Worm (Caenorhabditis elegans): ENCODE measurements around the gene col-131.
A peak's percentile ranks its signal among the peaks of the same experiment; 100 is the strongest.

col-131 gene

DNA sequence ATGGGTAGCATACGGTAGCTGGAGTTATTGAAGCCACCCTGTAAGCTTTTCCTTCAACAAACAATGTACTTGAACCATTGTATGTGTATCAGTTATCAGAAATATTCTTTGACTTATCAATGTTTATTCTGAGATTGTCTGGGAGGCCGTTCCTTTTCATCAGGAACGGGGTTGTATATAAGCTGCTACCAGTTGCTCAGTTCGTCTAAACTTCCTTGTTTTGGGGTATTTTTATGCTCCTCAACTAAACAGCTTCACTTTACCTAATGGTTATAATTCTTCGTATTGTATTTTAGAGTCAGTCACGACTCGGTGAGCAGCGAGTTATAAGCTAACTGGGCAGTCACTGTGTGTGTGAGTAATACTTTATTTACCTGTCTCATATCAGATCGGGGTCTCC, 18.6 kb upstream of the col-131 start:
- TF ChIP-seq unc-62 (GFP tag; optimal IDR thresholded peaks at IDR 0.05 in 1 of 2) (peak in 1 of 2 experiments; percentile 91), unc-62 (tag; optimal IDR thresholded peaks at IDR 0.05) (no peak), zag-1 (tag; optimal IDR thresholded peaks at IDR 0.05) (no peak)

DNA sequence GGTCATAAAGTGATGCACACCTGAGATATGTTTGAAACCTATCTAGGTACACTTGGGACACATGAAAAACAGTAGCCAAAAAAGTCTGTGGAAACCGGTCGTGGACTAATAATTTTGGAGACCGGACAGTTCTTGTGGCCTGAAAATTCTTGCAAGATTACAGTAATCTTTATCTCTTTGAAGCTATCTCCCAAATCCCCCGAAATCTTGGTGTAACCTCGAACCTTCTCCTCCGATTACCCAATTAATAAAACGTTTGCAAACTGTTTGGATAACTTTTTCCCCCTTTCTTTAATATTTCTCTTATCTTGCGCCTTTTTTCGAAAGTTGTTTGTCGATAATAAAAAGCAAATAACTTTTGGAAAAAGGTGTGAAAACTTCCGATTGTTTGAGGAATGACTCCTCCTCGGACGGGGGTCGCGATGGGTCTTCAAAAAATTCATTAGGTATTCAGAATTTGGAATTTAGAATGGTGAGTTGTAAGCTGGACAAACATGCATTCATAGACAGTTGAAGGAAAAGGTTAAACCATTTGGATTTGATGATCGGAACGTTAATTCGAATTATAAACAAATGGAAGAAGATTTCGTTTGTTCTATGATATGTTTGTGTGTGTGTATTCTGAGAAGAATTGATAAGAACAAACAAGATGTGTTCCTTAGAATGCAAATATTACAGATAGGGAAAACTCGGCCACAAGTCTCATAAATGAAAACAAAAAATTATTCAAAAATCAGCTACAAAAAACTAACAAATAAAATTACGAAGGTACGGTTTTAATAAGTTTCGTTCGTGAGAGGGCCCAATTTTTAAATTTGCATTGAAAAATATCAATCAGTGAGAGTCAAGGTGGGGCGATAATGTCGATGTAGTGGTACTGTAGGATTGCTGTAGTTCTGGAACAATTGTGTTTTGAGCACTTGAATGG, 16.0 kb upstream of the col-131 start:
- TF ChIP-seq dmd-6 (GFP tag; IDR thresholded peaks at IDR 0.05): 0 out of 2 replicates have a peak, but pooled peaks have one; percentile 18
- TF ChIP-seq pqm-1 (tag; optimal IDR thresholded peaks at IDR 0.05): no peak
- TF ChIP-seq ceh-20 (GFP tag; IDR thresholded peaks at IDR 0.05): peak; percentile 41; the same call in 1 of the 2 replicates
- no peak for TF ChIP-seq mxl-2 (GFP tag; conservative IDR thresholded peaks at IDR 0.05)
- TF ChIP-seq zfp-3 (GFP tag; conservative IDR thresholded peaks at IDR 0.05): peak; percentile 51; the same call in 1 of the 2 replicates
- no peak for TF ChIP-seq egl-27 (tag; optimal IDR thresholded peaks at IDR 0.05)
- 0 out of 2 replicates have a peak, but pooled peaks have one; percentile 17 for TF ChIP-seq dmd-9 (GFP tag; IDR thresholded peaks at IDR 0.05)
- no peak for TF ChIP-seq vab-7 (GFP tag; IDR thresholded peaks at IDR 0.05)
- TF ChIP-seq aha-1 (tag): peak; percentile 85
- TF ChIP-seq dve-1 (tag; optimal IDR thresholded peaks at IDR 0.05; ENCODE audit: insufficient read depth): peak; percentile 39
- TF ChIP-seq nhr-48 (tag; optimal IDR thresholded peaks at IDR 0.05): peak; percentile 1
- TF ChIP-seq nhr-25 (tag; optimal IDR thresholded peaks at IDR 0.05; ENCODE audit: borderline replicate concordance, insufficient read depth): peak; percentile 81
- TF ChIP-seq unc-62 (GFP tag; optimal IDR thresholded peaks at IDR 0.05 in 1 of 2): peak in 1 of 2 experiments; percentile 86
- TF ChIP-seq unc-62 (tag; optimal IDR thresholded peaks at IDR 0.05): no peak
- no peak for TF ChIP-seq hlh-11 (tag; optimal IDR thresholded peaks at IDR 0.05)
- no peak for TF ChIP-seq ceh-32 (tag; optimal IDR thresholded peaks at IDR 0.05; ENCODE audit: poor library complexity)
- no peak for TF ChIP-seq cey-2 (tag; optimal IDR thresholded peaks at IDR 0.05; ENCODE audit: borderline replicate concordance, insufficient read depth)
- 0 out of 2 replicates have a peak, but pooled peaks have one; percentile 38 for TF ChIP-seq lim-7 (GFP tag; IDR thresholded peaks at IDR 0.05)

DNA sequence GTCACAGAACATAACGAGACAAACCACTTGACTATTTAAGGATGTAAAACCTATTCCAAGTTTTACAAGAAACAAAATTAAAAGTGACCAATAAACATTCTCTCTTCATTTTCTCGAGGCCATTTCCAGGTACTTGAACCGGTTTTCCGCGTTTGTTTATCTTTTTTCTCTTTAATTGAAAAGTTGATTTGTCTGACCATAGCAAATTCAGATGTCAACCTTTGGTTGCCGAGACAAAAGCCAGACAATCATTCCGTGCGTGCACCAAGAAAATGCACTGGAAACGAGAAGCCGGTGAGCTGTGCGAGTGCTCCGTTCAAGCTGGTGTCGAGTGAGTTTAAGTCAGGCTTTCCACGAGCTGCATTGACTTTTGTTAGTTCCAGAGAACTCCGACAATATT, 15.0 kb upstream of the col-131 start:
- no peak for TF ChIP-seq snpc-1.2 (GFP tag; IDR thresholded peaks at IDR 0.05)
- TF ChIP-seq attf-4 (tag; optimal IDR thresholded peaks at IDR 0.05): no peak
- 0 out of 2 replicates have a peak, but pooled peaks have one; percentile 31 for TF ChIP-seq ctbp-1 (GFP tag; IDR thresholded peaks at IDR 0.05)
- peak in 1 of 2 experiments; percentile 98 for TF ChIP-seq unc-62 (GFP tag; optimal IDR thresholded peaks at IDR 0.05 in 1 of 2)
- TF ChIP-seq unc-62 (tag; optimal IDR thresholded peaks at IDR 0.05): no peak
- no peak for TF ChIP-seq tag-97 (GFP tag; IDR thresholded peaks at IDR 0.05)
- TF ChIP-seq D1046.2 (GFP tag; IDR thresholded peaks at IDR 0.05): 0 out of 2 replicates have a peak, but pooled peaks have one; percentile 17
- peak; percentile 39 for TF ChIP-seq ama-1 (optimal IDR thresholded peaks at IDR 0.05)
- TF ChIP-seq ceh-20 (GFP tag; IDR thresholded peaks at IDR 0.05): 0 out of 2 replicates have a peak, but pooled peaks have one; percentile 21
- 0 out of 2 replicates have a peak, but pooled peaks have one; percentile 40 for TF ChIP-seq egl-43 (GFP tag; IDR thresholded peaks at IDR 0.05)

DNA sequence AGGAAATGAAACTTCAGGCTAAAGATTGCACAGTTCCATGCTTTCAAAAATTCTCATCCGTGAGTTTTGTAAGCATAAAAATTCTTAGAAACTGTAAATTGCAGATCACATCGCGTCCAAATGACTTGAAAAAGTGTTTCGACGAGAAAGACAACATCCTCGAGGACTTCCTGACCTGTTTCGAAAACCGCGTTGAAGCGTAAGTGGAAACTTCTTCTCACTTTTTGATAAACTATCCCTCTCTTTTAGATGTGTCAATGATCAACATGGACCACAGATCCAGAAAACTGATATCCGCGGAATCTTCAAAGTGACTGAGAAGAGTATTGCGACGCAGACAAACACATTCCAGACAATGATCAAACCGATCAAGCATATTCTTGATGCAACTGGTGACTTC, 13.8 kb upstream of the col-131 start:
- TF ChIP-seq aha-1 (tag) (peak; percentile 9), hlh-11 (tag; optimal IDR thresholded peaks at IDR 0.05) (no peak), nhr-102 (tag; optimal IDR thresholded peaks at IDR 0.05) (no peak), ctbp-1 (GFP tag; IDR thresholded peaks at IDR 0.05) (no peak), unc-62 (GFP tag; optimal IDR thresholded peaks at IDR 0.05 in 1 of 2) (peak in 1 of 2 experiments; percentile 94), unc-62 (tag; optimal IDR thresholded peaks at IDR 0.05) (no peak), nhr-25 (tag; optimal IDR thresholded peaks at IDR 0.05; ENCODE audit: borderline replicate concordance, insufficient read depth) (peak; percentile 8), daf-19 (GFP tag; conservative IDR thresholded peaks at IDR 0.05) (no peak), ceh-20 (GFP tag; IDR thresholded peaks at IDR 0.05) (no peak), T20F7.1 (GFP tag; optimal IDR thresholded peaks at IDR 0.05) (no peak)

DNA sequence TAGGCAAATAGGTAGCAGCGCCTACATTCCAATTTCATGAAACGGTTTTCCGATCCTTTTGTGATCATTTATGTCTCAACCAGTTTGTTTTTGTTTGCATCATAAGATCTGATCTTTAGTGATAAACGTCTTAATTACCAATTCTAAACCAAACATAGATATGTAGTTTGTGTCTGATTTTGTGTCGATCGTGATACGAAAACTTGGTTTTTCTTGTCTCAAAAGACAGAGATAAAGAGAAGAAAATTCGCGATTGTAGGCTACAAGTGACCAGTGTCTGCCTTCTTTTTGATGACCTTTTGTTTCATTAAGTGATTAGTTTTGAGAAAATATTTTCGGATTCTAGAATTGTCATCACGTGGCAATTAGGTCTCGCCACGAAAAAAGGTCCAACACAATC, 13.1 kb upstream of the col-131 start:
- no peak for TF ChIP-seq ceh-82 (tag; optimal IDR thresholded peaks at IDR 0.05)
- TF ChIP-seq hlh-11 (tag; optimal IDR thresholded peaks at IDR 0.05): peak; percentile 20
- no peak for TF ChIP-seq zfp-2 (tag; optimal IDR thresholded peaks at IDR 0.05)
- TF ChIP-seq dmd-9 (GFP tag; IDR thresholded peaks at IDR 0.05): no peak
- TF ChIP-seq lin-38 (GFP tag; IDR thresholded peaks at IDR 0.05): no peak
- TF ChIP-seq F49E8.2 (tag; optimal IDR thresholded peaks at IDR 0.05; ENCODE audit: borderline replicate concordance): no peak
- TF ChIP-seq ceh-20 (GFP tag; IDR thresholded peaks at IDR 0.05): no peak
- no peak for TF ChIP-seq fos-1 (tag; optimal IDR thresholded peaks at IDR 0.05)
- TF ChIP-seq nhr-41 (GFP tag; IDR thresholded peaks at IDR 0.05): no peak
- peak in 1 of 2 experiments; percentile 5 for TF ChIP-seq mdl-1 (tag; optimal IDR thresholded peaks at IDR 0.05)
- TF ChIP-seq nhr-28 (tag; optimal IDR thresholded peaks at IDR 0.05): peak; percentile 92
- no peak for TF ChIP-seq spr-1 (tag; optimal IDR thresholded peaks at IDR 0.05)
- TF ChIP-seq tra-1 (GFP tag; IDR thresholded peaks at IDR 0.05): no peak
- no peak for TF ChIP-seq lir-3 (tag; optimal IDR thresholded peaks at IDR 0.05)
